Fruit fly (Drosophila melanogaster) S2 (cell line): ENCODE measurements around the gene Lsd-1.

Experiments used
- CG8478 ChIP-seq: fragments of >200 bp; optimal IDR thresholded peaks from 2 replicates; lab custom pipeline; 2018
- CTCF ChIP-seq, 2 experiments: fragments of >200 bp; optimal IDR thresholded peaks; 2 replicates each; lab custom pipeline; 2018

DNA sequence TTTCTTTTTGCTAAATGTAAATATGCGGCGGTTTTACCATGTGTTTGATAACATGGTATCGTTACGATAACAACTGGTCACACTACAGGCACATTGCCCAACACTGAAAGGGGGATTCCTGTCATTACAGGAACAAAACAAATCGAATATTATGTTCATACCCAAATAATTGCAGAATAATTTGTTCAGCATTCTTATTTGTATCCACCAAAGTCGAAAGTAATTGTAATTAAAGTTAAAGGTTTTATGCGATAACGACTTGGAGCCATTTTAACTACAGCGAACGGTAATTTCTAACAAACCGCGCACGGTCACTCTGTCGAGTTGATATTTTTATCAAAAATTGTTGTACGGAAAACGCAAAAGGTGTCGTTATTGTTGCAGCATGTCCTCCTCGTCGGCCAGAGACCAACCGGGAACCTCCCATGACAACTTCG, 3.8 kb downstream of the Lsd-1 start, which contains the start of the genes CG10214 and CG10375:
- TF ChIP-seq CG8478 (lab: Kevin White, UChicago) (no peak), CTCF (optimal IDR thresholded peaks at IDR 0.05; lab: Kevin White, UChicago) (no peak)
